Fruit fly (Drosophila melanogaster): Measurements from ENCODE around the gene Rnf11.

Gene Rnf11

dm6 chr4:358093-358929 is 43.6 kb downstream of the Rnf11 start, which contains the start of gene PMCA (continued):
- TF ChIP-seq maf-S (GFP tag; optimal IDR thresholded peaks at IDR 0.05) = no peak
- peak in 1 of 2 experiments; percentile 99 for TF ChIP-seq Pdp1 (GFP tag; optimal IDR thresholded peaks at IDR 0.05)
- peak; percentile 39 for TF ChIP-seq CG12659 (GFP tag; optimal IDR thresholded peaks at IDR 0.05)
- no peak for TF ChIP-seq Sox102F (GFP tag; optimal IDR thresholded peaks at IDR 0.05)
- no peak for TF ChIP-seq pb (GFP tag; optimal IDR thresholded peaks at IDR 0.05)
- TF ChIP-seq gcm (GFP tag; optimal IDR thresholded peaks at IDR 0.05) = no peak
- no peak for TF ChIP-seq Optix (GFP tag; IDR thresholded peaks at IDR 0.05)
- no peak for TF ChIP-seq CHES-1-like (GFP tag; optimal IDR thresholded peaks at IDR 0.05)
- TF ChIP-seq CG12299 (tag; optimal IDR thresholded peaks at IDR 0.05) = no peak
- TF ChIP-seq sens (GFP tag) = peak; percentile 55
- no peak for TF ChIP-seq CG33557 (GFP tag; optimal IDR thresholded peaks at IDR 0.05)
- peak; percentile 56 for TF ChIP-seq exex (tag; optimal IDR thresholded peaks at IDR 0.05)
- peak; percentile 26 for TF ChIP-seq gfzf (GFP tag; optimal IDR thresholded peaks at IDR 0.05)
- no peak for TF ChIP-seq gsb-n (tag; optimal IDR thresholded peaks at IDR 0.05)
- peak; percentile 65 for TF ChIP-seq Doc3 (GFP tag; IDR thresholded peaks at IDR 0.05; ENCODE audit: partially characterized antibody)
- TF ChIP-seq CG30020 (tag; optimal IDR thresholded peaks at IDR 0.05) = peak; percentile 96
- no peak for TF ChIP-seq CG5245 (GFP tag; optimal IDR thresholded peaks at IDR 0.05)
- TF ChIP-seq nerfin-2 (GFP tag; IDR thresholded peaks at IDR 0.05; ENCODE audit: partially characterized antibody) = peak; percentile 54; the same call in 1 of the 2 replicates
- TF ChIP-seq CG11723 (GFP tag; optimal IDR thresholded peaks at IDR 0.05) = peak; percentile 33
- no peak for TF ChIP-seq sqz (GFP tag; optimal IDR thresholded peaks at IDR 0.05)
- TF ChIP-seq CG2889 (GFP tag; IDR thresholded peaks at IDR 0.05) = no peak
- no peak for TF ChIP-seq ind (GFP tag; optimal IDR thresholded peaks at IDR 0.05)
- TF ChIP-seq insv (GFP tag; optimal IDR thresholded peaks at IDR 0.05) = no peak
- TF ChIP-seq CG3065 (GFP tag; optimal IDR thresholded peaks at IDR 0.05) = no peak
- TF ChIP-seq CG13775 (GFP tag; optimal IDR thresholded peaks at IDR 0.05) = no peak
- no peak for TF ChIP-seq CG6272 (GFP tag; IDR thresholded peaks at IDR 0.05)
- no peak for TF ChIP-seq CkIIα-i1 (GFP tag; IDR thresholded peaks at IDR 0.05)
- TF ChIP-seq CG8924 (tag; optimal IDR thresholded peaks at IDR 0.05) = no peak
- TF ChIP-seq Atf3 (GFP tag; optimal IDR thresholded peaks at IDR 0.05) = no peak
- no peak for TF ChIP-seq HLH3B (GFP tag; IDR thresholded peaks at IDR 0.05)
- no peak for TF ChIP-seq Ptx1 (GFP tag; IDR thresholded peaks at IDR 0.05)
- peak; percentile 54 for TF ChIP-seq CG34376 (GFP tag; optimal IDR thresholded peaks at IDR 0.05)
- TF ChIP-seq slou (GFP tag; optimal IDR thresholded peaks at IDR 0.05) = no peak
- no peak for TF ChIP-seq chn (GFP tag; optimal IDR thresholded peaks at IDR 0.05)
- TF ChIP-seq gcm2 (GFP tag; optimal IDR thresholded peaks at IDR 0.05) = no peak
- TF ChIP-seq Xrp1 (GFP tag; IDR thresholded peaks at IDR 0.05) = no peak
- TF ChIP-seq kah (GFP tag; optimal IDR thresholded peaks at IDR 0.05) = no peak
- peak in 1 of 2 experiments; percentile 39 for TF ChIP-seq crp (GFP tag; optimal IDR thresholded peaks at IDR 0.05)
- TF ChIP-seq CG14860 (GFP tag; IDR thresholded peaks at IDR 0.05; ENCODE audit: partially characterized antibody) = no peak; the same call in 2 of the 3 replicates
- peak; percentile 67 for TF ChIP-seq hbn (GFP tag; IDR thresholded peaks at IDR 0.05; ENCODE audit: partially characterized antibody)
- TF ChIP-seq Atf-2 (GFP tag; optimal IDR thresholded peaks at IDR 0.05) = no peak
- no peak for TF ChIP-seq Chrac-16 (GFP tag; optimal IDR thresholded peaks at IDR 0.05)
- no peak for TF ChIP-seq usp (GFP tag; optimal IDR thresholded peaks at IDR 0.05)
- TF ChIP-seq sim (GFP tag; IDR thresholded peaks at IDR 0.05) = no peak
- no peak for TF ChIP-seq HmgD (GFP tag; optimal IDR thresholded peaks at IDR 0.05)
- TF ChIP-seq CG4617 (GFP tag; optimal IDR thresholded peaks at IDR 0.05; ENCODE audit: borderline replicate concordance) = peak; percentile 61
- TF ChIP-seq CG4328 (GFP tag; optimal IDR thresholded peaks at IDR 0.05) = no peak
- TF ChIP-seq lmd (GFP tag; IDR thresholded peaks at IDR 0.05) = no peak
- TF ChIP-seq CG13287 (GFP tag; IDR thresholded peaks at IDR 0.05; ENCODE audit: partially characterized antibody) = peak; percentile 80; the same call in 1 of the 2 replicates
